Fruit fly (Drosophila melanogaster): Measurements from ENCODE around the gene CG42571.

- no peak for TF ChIP-seq CG8478 (optimal IDR thresholded peaks at IDR 0.05)
- TF ChIP-seq CTCF (optimal IDR thresholded peaks at IDR 0.05) = no peak
Observed at dm6 chr3L:15720224-15720623, 4.0 kb downstream of the CG42571 start.

Data from S2 (cell line).